Fruit fly (Drosophila melanogaster): Measurements from ENCODE around the gene Neb-cGP.

Neb-cGP gene

dm6 chrX:10460506-10461114, at the start of gene Neb-cGP:
Gene Neb-cGP, plus strand, starts transcription at chrX:10460736.
- TF ChIP-seq CG8319 (GFP tag; optimal IDR thresholded peaks at IDR 0.05): no peak
- peak; percentile 40 for TF ChIP-seq OdsH (GFP tag; optimal IDR thresholded peaks at IDR 0.05)
- no peak for TF ChIP-seq fd85E (GFP tag; optimal IDR thresholded peaks at IDR 0.05)
- TF ChIP-seq Eip78C (GFP tag): peak; percentile 71
- TF ChIP-seq CG3032 (tag; optimal IDR thresholded peaks at IDR 0.05): peak; percentile 23
- no peak for TF ChIP-seq CG11294 (GFP tag; IDR thresholded peaks at IDR 0.05)
- TF ChIP-seq CG3919 (GFP tag; optimal IDR thresholded peaks at IDR 0.05): peak; percentile 48
- peak; percentile 27 for TF ChIP-seq Smox (GFP tag; optimal IDR thresholded peaks at IDR 0.05)
- TF ChIP-seq cyc (GFP tag; optimal IDR thresholded peaks at IDR 0.05): peak; percentile 54
- TF ChIP-seq CG8119 (GFP tag; IDR thresholded peaks at IDR 0.05): no peak
- TF ChIP-seq esn (GFP tag; optimal IDR thresholded peaks at IDR 0.05): peak; percentile 59
- TF ChIP-seq CG31627 (GFP tag; optimal IDR thresholded peaks at IDR 0.05): peak; percentile 39
- TF ChIP-seq lz (GFP tag; optimal IDR thresholded peaks at IDR 0.05): peak; percentile 46
- peak; percentile 9 for TF ChIP-seq CG11902 (GFP tag; optimal IDR thresholded peaks at IDR 0.05)
- TF ChIP-seq CG10631 (GFP tag; optimal IDR thresholded peaks at IDR 0.05): peak; percentile 37
- TF ChIP-seq Hr4 (GFP tag; optimal IDR thresholded peaks at IDR 0.05): no peak
- TF ChIP-seq vri (GFP tag; optimal IDR thresholded peaks at IDR 0.05): no peak
- no peak for TF ChIP-seq CG34406 (GFP tag; optimal IDR thresholded peaks at IDR 0.05)
- peak; percentile 18 for TF ChIP-seq Sox102F (GFP tag; optimal IDR thresholded peaks at IDR 0.05)
- peak; percentile 29 for TF ChIP-seq acj6 (GFP tag; optimal IDR thresholded peaks at IDR 0.05)
- no peak for TF ChIP-seq CG16779 (tag; optimal IDR thresholded peaks at IDR 0.05)
- TF ChIP-seq Hr39 (GFP tag; optimal IDR thresholded peaks at IDR 0.05): peak; percentile 36
- no peak for TF ChIP-seq CG6854 (GFP tag; optimal IDR thresholded peaks at IDR 0.05)
- TF ChIP-seq Lpt (GFP tag; optimal IDR thresholded peaks at IDR 0.05): no peak
- TF ChIP-seq Met (GFP tag; optimal IDR thresholded peaks at IDR 0.05): peak; percentile 24
- TF ChIP-seq CG6792 (GFP tag; optimal IDR thresholded peaks at IDR 0.05): no peak
- peak; percentile 55 for TF ChIP-seq topi (GFP tag; optimal IDR thresholded peaks at IDR 0.05)
- peak in 1 of 2 experiments; percentile 5 for TF ChIP-seq ss (GFP tag; optimal IDR thresholded peaks at IDR 0.05)
- TF ChIP-seq net (GFP tag; optimal IDR thresholded peaks at IDR 0.05): peak; percentile 21
- TF ChIP-seq CG6276 (GFP tag; optimal IDR thresholded peaks at IDR 0.05): no peak
- peak; percentile 22 for TF ChIP-seq Sox14 (GFP tag; optimal IDR thresholded peaks at IDR 0.05)
- no peak for TF ChIP-seq Gug (GFP tag; IDR thresholded peaks at IDR 0.05)
- TF ChIP-seq achi (GFP tag; optimal IDR thresholded peaks at IDR 0.05): peak; percentile 11
- no peak for TF ChIP-seq salr (GFP tag; optimal IDR thresholded peaks at IDR 0.05)
- TF ChIP-seq Hr38 (GFP tag; optimal IDR thresholded peaks at IDR 0.05): no peak
- TF ChIP-seq pdm3 (GFP tag; optimal IDR thresholded peaks at IDR 0.05): peak; percentile 9
- TF ChIP-seq Ets21C (GFP tag; optimal IDR thresholded peaks at IDR 0.05): peak; percentile 35
- no peak for TF ChIP-seq fkh (GFP tag; optimal IDR thresholded peaks at IDR 0.05)
- TF ChIP-seq Eip75B (GFP tag; optimal IDR thresholded peaks at IDR 0.05): peak; percentile 35
- TF ChIP-seq CG32006 (GFP tag; optimal IDR thresholded peaks at IDR 0.05): no peak
- TF ChIP-seq CG7368 (GFP tag; optimal IDR thresholded peaks at IDR 0.05): peak; percentile 44
- no peak for TF ChIP-seq CG4318 (GFP tag; optimal IDR thresholded peaks at IDR 0.05)

DNA sequence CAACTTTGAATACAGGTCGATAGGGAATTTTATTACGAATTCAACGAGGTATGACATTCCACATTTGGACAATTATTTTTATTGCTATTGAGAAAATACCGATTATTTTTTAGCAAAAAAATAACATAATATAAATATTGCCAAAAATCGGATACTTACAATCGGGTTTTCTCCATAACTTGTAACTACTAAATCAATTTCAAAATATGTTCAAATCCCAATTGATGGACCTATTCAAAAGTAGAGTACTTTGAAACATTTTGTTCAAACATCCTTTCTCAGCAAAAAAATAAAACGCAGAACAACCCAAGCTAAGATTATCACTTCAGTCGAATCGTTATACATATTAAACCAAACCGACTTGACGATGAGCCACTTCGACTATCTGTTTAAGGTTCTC, 43.4 kb upstream of the Neb-cGP start, which contains the start of gene RabX2:
Gene RabX2, plus strand, starts transcription at position 301 of the 400 bp plus-strand sequence.
- TF ChIP-seq pdm3 (GFP tag; optimal IDR thresholded peaks at IDR 0.05) (no peak), dsx (GFP tag; optimal IDR thresholded peaks at IDR 0.05; ENCODE audit: poor library complexity, severe bottlenecking) (no peak), CG10631 (GFP tag; optimal IDR thresholded peaks at IDR 0.05) (no peak), Eip75B (GFP tag; optimal IDR thresholded peaks at IDR 0.05) (no peak)
